Worm (Caenorhabditis elegans): ENCODE results near the gene gst-27.

The gst-27 gene

ce11 chrII:15205346-15205745 lies 39.8 kb upstream of the gst-27 start (continued):
- TF ChIP-seq skn-1 (tag; optimal IDR thresholded peaks at IDR 0.05) (no peak), blmp-1 (tag; optimal IDR thresholded peaks at IDR 0.05) (peak; percentile 34), dpl-1 (GFP tag; optimal IDR thresholded peaks at IDR 0.05) (peak in 2 of 3 experiments; percentile 23 to 56), nhr-71 (tag; optimal IDR thresholded peaks at IDR 0.05) (peak; percentile 84), nhr-90 (tag; optimal IDR thresholded peaks at IDR 0.05; ENCODE audit: poor library complexity) (peak; percentile 56), efl-1 (optimal IDR thresholded peaks at IDR 0.05) (peak; percentile 20 to 21), efl-1 (GFP tag; optimal IDR thresholded peaks at IDR 0.05 in 1 of 2) (peak; percentile 29), snu-23 (GFP tag; optimal IDR thresholded peaks at IDR 0.05) (peak; percentile 84), lin-35 (GFP tag; optimal IDR thresholded peaks at IDR 0.05) (peak; percentile 24 to 71), fkh-4 (tag; optimal IDR thresholded peaks at IDR 0.05; ENCODE audit: borderline replicate concordance) (no peak), ceh-82 (tag; optimal IDR thresholded peaks at IDR 0.05) (no peak), ztf-11 (tag; optimal IDR thresholded peaks at IDR 0.05) (no peak), nhr-20 (tag; optimal IDR thresholded peaks at IDR 0.05) (peak; percentile 80), lin-14 (GFP tag; optimal IDR thresholded peaks at IDR 0.05) (peak; percentile 81), lir-3 (tag; optimal IDR thresholded peaks at IDR 0.05; ENCODE audit: poor library complexity) (peak; percentile 76), tlp-1 (tag; optimal IDR thresholded peaks at IDR 0.05) (no peak), nhr-237 (tag; optimal IDR thresholded peaks at IDR 0.05) (no peak), rnt-1 (tag; optimal IDR thresholded peaks at IDR 0.05) (peak; percentile 36)

DNA sequence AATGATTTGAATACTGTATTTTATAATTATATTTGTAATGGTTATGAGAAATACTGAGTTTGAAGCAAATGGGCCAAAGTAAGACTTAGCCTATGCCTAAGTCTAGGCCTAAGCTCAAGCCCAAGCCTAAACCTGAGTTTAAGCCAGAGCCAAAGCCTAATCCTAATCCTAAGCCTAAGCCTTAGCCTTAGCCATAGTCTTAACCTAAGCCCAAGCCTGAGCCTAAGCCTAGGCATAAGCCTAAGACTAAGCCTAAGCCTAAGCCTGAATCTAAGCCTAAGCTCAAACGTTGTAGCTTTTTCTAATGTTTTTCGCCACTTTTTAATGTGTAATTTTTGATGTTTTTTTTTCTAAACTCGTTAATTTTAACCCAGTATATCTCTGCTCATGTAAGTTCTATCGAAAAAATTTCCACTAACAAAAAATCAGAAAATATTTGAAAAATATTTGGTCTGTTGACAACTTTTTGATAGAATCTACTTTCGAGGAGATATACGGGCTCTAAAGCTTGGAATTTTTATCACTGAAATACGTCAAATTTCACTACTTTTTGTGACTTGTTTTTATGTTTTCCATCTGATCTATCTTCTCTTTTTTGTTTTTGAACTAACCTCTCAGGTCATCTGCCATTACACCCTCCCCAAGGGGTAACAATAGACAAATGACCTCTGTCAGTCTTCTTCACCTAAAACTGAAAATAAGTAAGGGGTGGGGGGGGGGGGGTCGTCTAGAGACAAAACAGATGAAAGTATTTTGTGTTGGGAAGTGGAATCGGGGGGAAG lies 38.7 kb upstream of the gst-27 start:
- TF ChIP-seq irx-1 (tag; optimal IDR thresholded peaks at IDR 0.05) (no peak), fkh-8 (tag; optimal IDR thresholded peaks at IDR 0.05) (no peak), C34B4.2 (tag; optimal IDR thresholded peaks at IDR 0.05) (no peak), nhr-11 (tag; optimal IDR thresholded peaks at IDR 0.05) (no peak), ceh-8 (GFP tag; optimal IDR thresholded peaks at IDR 0.05) (no peak), lin-15B (tag; optimal IDR thresholded peaks at IDR 0.05) (no peak), nhr-84 (tag; optimal IDR thresholded peaks at IDR 0.05) (no peak), lin-35 (GFP tag; optimal IDR thresholded peaks at IDR 0.05) (no peak), hlh-4 (tag; optimal IDR thresholded peaks at IDR 0.05) (no peak), egl-27 (tag; optimal IDR thresholded peaks at IDR 0.05) (no peak), mef-2 (tag; optimal IDR thresholded peaks at IDR 0.05) (no peak), nhr-28 (tag; optimal IDR thresholded peaks at IDR 0.05) (no peak), zag-1 (tag; optimal IDR thresholded peaks at IDR 0.05) (no peak), snpc-4 (tag; optimal IDR thresholded peaks at IDR 0.05) (no peak)

DNA sequence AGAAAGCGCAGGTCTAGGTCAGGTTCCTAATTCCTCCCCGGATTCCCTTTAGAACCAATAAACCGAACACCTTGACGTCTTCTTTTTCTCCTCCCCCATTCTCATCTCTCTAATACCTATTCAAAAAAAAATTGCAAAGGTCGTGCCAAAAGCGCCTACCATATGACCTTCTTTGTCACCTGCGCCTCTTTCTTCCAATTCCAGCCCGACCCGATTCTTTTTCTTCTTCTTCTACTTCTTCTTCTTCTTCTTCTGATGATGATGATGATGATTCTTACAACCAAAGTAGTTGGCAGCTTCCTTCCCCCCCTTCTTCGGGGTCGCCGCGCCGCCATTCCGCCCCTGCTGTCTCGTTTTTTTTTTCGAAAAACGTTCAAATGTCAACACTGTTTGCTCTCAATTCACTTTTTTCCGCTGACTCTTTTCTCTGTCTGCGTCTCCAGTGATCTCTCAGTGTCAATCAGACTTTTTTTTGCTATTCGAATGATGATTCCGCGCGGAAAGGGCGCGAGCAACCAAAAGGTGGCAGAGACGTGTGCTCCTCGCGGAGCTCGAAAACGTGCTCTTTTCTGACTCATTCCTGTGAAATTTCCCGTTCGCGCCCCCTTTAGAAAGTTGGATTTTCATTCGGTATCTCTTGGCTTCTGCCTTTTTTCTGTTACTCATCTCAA lies 38.0 kb upstream of the gst-27 start:
- TF ChIP-seq sup-37 (GFP tag; optimal IDR thresholded peaks at IDR 0.05) = no peak
- no peak for TF ChIP-seq C04F5.9 (tag; optimal IDR thresholded peaks at IDR 0.05)
- TF ChIP-seq lsy-2 (tag; optimal IDR thresholded peaks at IDR 0.05) = no peak
- TF ChIP-seq nhr-85 (tag) = peak; percentile 71
- TF ChIP-seq grh-1 (GFP tag; IDR thresholded peaks at IDR 0.05) = no peak
- no peak for TF ChIP-seq ama-1 (optimal IDR thresholded peaks at IDR 0.05)
- no peak for TF ChIP-seq zag-1 (tag; optimal IDR thresholded peaks at IDR 0.05)
- TF ChIP-seq efl-1 (optimal IDR thresholded peaks at IDR 0.05) = no peak
- TF ChIP-seq efl-1 (GFP tag; optimal IDR thresholded peaks at IDR 0.05 in 1 of 2) = peak in 1 of 2 experiments; percentile 90
